Worm (Caenorhabditis elegans): Measurements from ENCODE around the gene tag-322.

tag-322 gene

DNA sequence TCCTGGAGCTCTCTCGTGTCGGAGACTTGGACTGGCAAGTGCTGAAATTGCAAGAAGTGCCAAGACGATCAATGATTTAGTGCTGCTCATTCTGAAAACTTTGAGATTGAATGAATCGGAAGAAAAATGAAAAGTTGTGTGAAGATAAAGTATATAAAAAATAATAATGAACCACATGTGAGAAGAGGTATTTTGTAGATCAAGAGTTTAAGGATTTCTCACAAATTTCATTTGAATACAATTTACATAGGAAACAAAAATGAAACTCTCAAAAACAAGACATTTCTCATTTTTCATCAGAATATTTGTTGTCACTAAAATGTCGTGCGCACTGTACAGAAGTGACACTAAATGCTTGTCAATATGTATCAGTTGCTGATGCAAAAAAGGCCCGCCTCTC, 37.2 kb upstream of the tag-322 start, which contains the start of gene T14A8.2:
Gene T14A8.2, minus strand, starts transcription at position 101 of the 400 bp plus-strand sequence.
- TF ChIP-seq unc-30 (tag; optimal IDR thresholded peaks at IDR 0.05), result no peak
- TF ChIP-seq dpl-1 (GFP tag; optimal IDR thresholded peaks at IDR 0.05), result no peak
- TF ChIP-seq ceh-90 (tag; optimal IDR thresholded peaks at IDR 0.05), result no peak
- TF ChIP-seq hpl-2 (GFP tag; optimal IDR thresholded peaks at IDR 0.05), result no peak

ce11 chrIV:7817852-7818251, 32.5 kb upstream of the tag-322 start, which contains the start of gene ric-3:
TSS of gene ric-3 (plus strand) at chrIV:7818251.
- no peak for TF ChIP-seq unc-30 (tag; optimal IDR thresholded peaks at IDR 0.05)
- TF ChIP-seq grh-1 (GFP tag; IDR thresholded peaks at IDR 0.05), result no peak
- TF ChIP-seq hpl-2 (GFP tag; optimal IDR thresholded peaks at IDR 0.05), result no peak
- peak; percentile 56; the same call in 1 of the 2 replicates for TF ChIP-seq isw-1 (GFP tag; IDR thresholded peaks at IDR 0.05)
- TF ChIP-seq nhr-71 (tag; optimal IDR thresholded peaks at IDR 0.05), result peak; percentile 87
- no peak for TF ChIP-seq nhr-28 (tag; optimal IDR thresholded peaks at IDR 0.05)
- no peak for TF ChIP-seq efl-3 (GFP tag; optimal IDR thresholded peaks at IDR 0.05)
- peak; percentile 84 for TF ChIP-seq mep-1 (tag; optimal IDR thresholded peaks at IDR 0.05)
- peak; percentile 19 for TF ChIP-seq skn-1 (tag; optimal IDR thresholded peaks at IDR 0.05)
- peak; percentile 84 for TF ChIP-seq fkh-8 (tag; optimal IDR thresholded peaks at IDR 0.05)
- peak; percentile 57 for TF ChIP-seq aly-2 (tag; optimal IDR thresholded peaks at IDR 0.05)
- TF ChIP-seq ceh-90 (tag; optimal IDR thresholded peaks at IDR 0.05), result peak; percentile 16
- peak; percentile 7 to 41 (median 31) for TF ChIP-seq dpl-1 (GFP tag; optimal IDR thresholded peaks at IDR 0.05)
- no peak for TF ChIP-seq vab-15 (tag; optimal IDR thresholded peaks at IDR 0.05)
- TF ChIP-seq ceh-82 (tag; optimal IDR thresholded peaks at IDR 0.05), result peak; percentile 45 to 63 (median 50)
- TF ChIP-seq nhr-11 (tag; optimal IDR thresholded peaks at IDR 0.05), result no peak
- TF ChIP-seq dsc-1 (tag; optimal IDR thresholded peaks at IDR 0.05), result peak; percentile 81
- TF ChIP-seq snpc-4 (tag; optimal IDR thresholded peaks at IDR 0.05), result peak; percentile 23
- TF ChIP-seq tbx-2 (tag; optimal IDR thresholded peaks at IDR 0.05), result peak; percentile 72
- TF ChIP-seq C34B4.2 (tag; optimal IDR thresholded peaks at IDR 0.05), result no peak
- no peak for TF ChIP-seq ets-5 (GFP tag; IDR thresholded peaks at IDR 0.05)
- peak; percentile 77 for TF ChIP-seq blmp-1 (tag; optimal IDR thresholded peaks at IDR 0.05)
- no peak for TF ChIP-seq unc-62 (GFP tag; optimal IDR thresholded peaks at IDR 0.05)
- TF ChIP-seq hlh-4 (tag; optimal IDR thresholded peaks at IDR 0.05), result no peak
- TF ChIP-seq mab-9 (GFP tag; IDR thresholded peaks at IDR 0.05), result no peak
- TF ChIP-seq pax-3 (tag; optimal IDR thresholded peaks at IDR 0.05), result peak; percentile 42
- peak; percentile 23 for TF ChIP-seq zag-1 (tag; optimal IDR thresholded peaks at IDR 0.05)
- TF ChIP-seq snu-23 (GFP tag; optimal IDR thresholded peaks at IDR 0.05), result peak; percentile 78
- TF ChIP-seq unc-86 (tag; optimal IDR thresholded peaks at IDR 0.05), result peak; percentile 76
- no peak for TF ChIP-seq unc-130 (tag; optimal IDR thresholded peaks at IDR 0.05)
- peak; percentile 84 for TF ChIP-seq rnt-1 (tag; optimal IDR thresholded peaks at IDR 0.05)
- TF ChIP-seq zip-4 (GFP tag; optimal IDR thresholded peaks at IDR 0.05), result no peak
- peak; percentile 57 to 76 for TF ChIP-seq lsy-2 (tag; optimal IDR thresholded peaks at IDR 0.05)
- no peak for TF ChIP-seq ztf-4 (tag; optimal IDR thresholded peaks at IDR 0.05)
- no peak for TF ChIP-seq lin-15B (tag; optimal IDR thresholded peaks at IDR 0.05)
- TF ChIP-seq Y116A8C.19 (tag; optimal IDR thresholded peaks at IDR 0.05; ENCODE audit: borderline replicate concordance), result no peak
- TF ChIP-seq nhr-84 (tag; optimal IDR thresholded peaks at IDR 0.05), result no peak
- peak; percentile 68 to 78 for TF ChIP-seq efl-1 (optimal IDR thresholded peaks at IDR 0.05)
- peak; percentile 32 to 95 for TF ChIP-seq efl-1 (GFP tag; optimal IDR thresholded peaks at IDR 0.05 in 1 of 2)
- TF ChIP-seq nhr-12 (tag; optimal IDR thresholded peaks at IDR 0.05), result no peak
- no peak for TF ChIP-seq alr-1 (tag; optimal IDR thresholded peaks at IDR 0.05; ENCODE audit: borderline replicate concordance)
- no peak for TF ChIP-seq ces-1 (GFP tag; optimal IDR thresholded peaks at IDR 0.05)
- TF ChIP-seq ceh-88 (GFP tag; IDR thresholded peaks at IDR 0.05), result no peak
- TF ChIP-seq mef-2 (tag; optimal IDR thresholded peaks at IDR 0.05), result peak; percentile 22
- TF ChIP-seq lin-35 (GFP tag; optimal IDR thresholded peaks at IDR 0.05), result peak in 1 of 2 experiments; percentile 65
- TF ChIP-seq egl-13 (tag; optimal IDR thresholded peaks at IDR 0.05), result peak; percentile 71
- peak; percentile 73 for TF ChIP-seq swsn-7 (tag; optimal IDR thresholded peaks at IDR 0.05)
- peak; percentile 43 for TF ChIP-seq xbp-1 (tag; optimal IDR thresholded peaks at IDR 0.05)
- TF ChIP-seq ama-1 (optimal IDR thresholded peaks at IDR 0.05), result no peak
- no peak for TF ChIP-seq mdl-1 (tag; optimal IDR thresholded peaks at IDR 0.05)
- no peak for TF ChIP-seq sptf-1 (tag; optimal IDR thresholded peaks at IDR 0.05)
- TF ChIP-seq jun-1 (tag; optimal IDR thresholded peaks at IDR 0.05), result peak; percentile 54
